Fruit fly (Drosophila melanogaster): Measurements from ENCODE around the gene Tsp29Fa.

- TF ChIP-seq ttk (optimal IDR thresholded peaks at IDR 0.05) (no peak), Myc (optimal IDR thresholded peaks at IDR 0.05) (no peak), psq (optimal IDR thresholded peaks at IDR 0.05) (no peak), Sin3A (optimal IDR thresholded peaks at IDR 0.05) (no peak)
These were observed 3.2 kb downstream of the Tsp29Fa start, which contains the start of gene Tsp29Fb for dm6 chr2L:8937003-8937402.
